Fruit fly (Drosophila melanogaster): Measurements from ENCODE around the gene Pen.
A peak's percentile ranks its signal among the peaks of the same experiment; 100 is the strongest.

The Pen gene

dm6 chr2L:10092289-10092688, 35.6 kb downstream of the Pen start, which contains the start of gene CG13133:
TSS of gene CG13133 (minus strand) at chr2L:10092389.
- no peak for TF ChIP-seq CG15696 (tag; optimal IDR thresholded peaks at IDR 0.05)
- peak; percentile 11 for TF ChIP-seq sens (GFP tag)
- no peak for TF ChIP-seq eyg (GFP tag; optimal IDR thresholded peaks at IDR 0.05)

dm6 chr2L:10093788-10094187, 37.1 kb downstream of the Pen start, which contains the start of gene CG34109:
TSS of gene CG34109 (plus strand) at chr2L:10094088.
- no peak for TF ChIP-seq CG8924 (tag; optimal IDR thresholded peaks at IDR 0.05)
- TF ChIP-seq CG10959 (GFP tag; IDR thresholded peaks at IDR 0.05), result no peak
- TF ChIP-seq rib (GFP tag; IDR thresholded peaks at IDR 0.05), result no peak
- TF ChIP-seq hkb (optimal IDR thresholded peaks at IDR 0.05), result no peak
- TF ChIP-seq hkb (GFP tag; IDR thresholded peaks at IDR 0.05), result no peak
- no peak for TF ChIP-seq btn (GFP tag; optimal IDR thresholded peaks at IDR 0.05)
- no peak for TF ChIP-seq croc (GFP tag; conservative IDR thresholded peaks at IDR 0.05)
- TF ChIP-seq CG15073 (GFP tag; optimal IDR thresholded peaks at IDR 0.05), result no peak
- TF ChIP-seq H15 (GFP tag; IDR thresholded peaks at IDR 0.05), result no peak
- no peak for TF ChIP-seq HmgZ (tag; optimal IDR thresholded peaks at IDR 0.05)
- no peak for TF ChIP-seq ssp (GFP tag; IDR thresholded peaks at IDR 0.05)
- no peak for TF ChIP-seq Asciz (GFP tag; optimal IDR thresholded peaks at IDR 0.05)
- TF ChIP-seq CG14441 (GFP tag; IDR thresholded peaks at IDR 0.05), result no peak
- TF ChIP-seq CG10147 (GFP tag; optimal IDR thresholded peaks at IDR 0.05), result no peak
- TF ChIP-seq pfk (GFP tag; optimal IDR thresholded peaks at IDR 0.05), result no peak
- TF ChIP-seq CG18262 (tag; optimal IDR thresholded peaks at IDR 0.05), result no peak
- TF ChIP-seq CG6654 (GFP tag; optimal IDR thresholded peaks at IDR 0.05), result no peak
- no peak for TF ChIP-seq NFAT (GFP tag; IDR thresholded peaks at IDR 0.05)
- no peak for TF ChIP-seq D (optimal IDR thresholded peaks at IDR 0.05)
- no peak for TF ChIP-seq D (GFP tag; optimal IDR thresholded peaks at IDR 0.05)
- no peak for TF ChIP-seq repo (GFP tag; optimal IDR thresholded peaks at IDR 0.05)

- TF ChIP-seq abd-A (tag; optimal IDR thresholded peaks at IDR 0.05) (peak; percentile 58), danr (GFP tag; IDR thresholded peaks at IDR 0.05) (no peak), CG13894 (tag; optimal IDR thresholded peaks at IDR 0.05) (peak; percentile 84), CG11398 (GFP tag; optimal IDR thresholded peaks at IDR 0.05) (no peak)
Measured at dm6 chr2L:10096127-10096526, 39.4 kb downstream of the Pen start.

dm6 chr2L:10108749-10109148, 52.0 kb downstream of the Pen start:
- TF ChIP-seq CG10979 (tag; optimal IDR thresholded peaks at IDR 0.05) (peak; percentile 74), CG12391 (tag; optimal IDR thresholded peaks at IDR 0.05) (no peak), CTCF (GFP tag; optimal IDR thresholded peaks at IDR 0.05) (peak; percentile 73)
